Worm (Caenorhabditis elegans): ENCODE data around the gene npr-35.

DNA sequence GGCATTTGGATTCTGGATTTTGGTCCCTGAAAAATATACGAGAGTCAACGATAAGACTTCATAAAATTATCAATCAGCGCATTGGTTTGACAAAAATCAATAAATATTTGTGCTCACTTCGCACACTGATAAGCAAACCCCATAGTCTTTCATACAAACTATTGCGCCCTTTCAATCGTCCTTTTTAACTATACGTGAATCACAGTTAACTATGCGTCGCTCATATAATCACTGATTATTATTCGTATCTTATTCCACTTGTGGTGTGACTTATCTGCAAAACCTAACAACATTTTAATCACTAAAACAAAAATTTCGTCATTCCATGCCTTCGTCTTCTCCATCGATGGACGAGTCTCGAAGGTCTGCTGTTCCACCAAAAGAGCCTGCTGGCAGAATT lies 32.8 kb upstream of the npr-35 start, which contains the start of gene nhr-8:
- no peak for TF ChIP-seq W03F9.2 (tag; optimal IDR thresholded peaks at IDR 0.05)
- TF ChIP-seq dao-5 (tag; optimal IDR thresholded peaks at IDR 0.05) = no peak
- no peak for TF ChIP-seq him-1 (tag; optimal IDR thresholded peaks at IDR 0.05)
